Worm (Caenorhabditis elegans) whole organism, mixed stage, embryonic: ENCODE data around the gene perm-5.

Experiments
- M03D4.4 ChIP-seq: sonication (generic microtip); optimal IDR thresholded peaks from 2 replicates; lab custom pipeline; 2017; ENCODE audit warnings: mild to moderate bottlenecking, missing genetic modification characterization, missing compliant biosample characterization
- blmp-1 ChIP-seq: fragments of 150-350 bp; optimal IDR thresholded peaks from 2 replicates; lab custom pipeline; 2014; ENCODE audit warnings: missing biosample characterization, missing genetic modification characterization
- ceh-39 ChIP-seq: fragments of 150-350 bp; optimal IDR thresholded peaks from 2 replicates; lab custom pipeline; 2014; ENCODE audit warnings: missing biosample characterization, missing genetic modification characterization
- ceh-43 ChIP-seq: fragments of 200-800 bp; sonication (Bioruptor generic); optimal IDR thresholded peaks from 2 replicates; lab custom pipeline; 2018; ENCODE audit warnings: mild to moderate bottlenecking, missing genetic modification characterization, moderate library complexity, missing compliant biosample characterization
- ceh-83 ChIP-seq: fragments of 200-800 bp; sonication (Bioruptor generic); optimal IDR thresholded peaks from 2 replicates; lab custom pipeline; 2018; ENCODE audit warnings: mild to moderate bottlenecking, missing genetic modification characterization, missing compliant biosample characterization
- ces-1 ChIP-seq: fragments of 150-350 bp; optimal IDR thresholded peaks from 2 replicates; lab custom pipeline; 2014; ENCODE audit warnings: missing biosample characterization, missing genetic modification reagents, missing genetic modification characterization
- cnd-1 ChIP-seq: fragments of 200-800 bp; sonication (Bioruptor generic); optimal IDR thresholded peaks from 2 replicates; lab custom pipeline; 2018; ENCODE audit warnings: mild to moderate bottlenecking, missing genetic modification characterization, missing compliant biosample characterization
- drap-1 ChIP-seq: fragments of 200-800 bp; sonication (Bioruptor generic); optimal IDR thresholded peaks from 3 replicates; lab custom pipeline; 2018; ENCODE audit warnings: mild to moderate bottlenecking, missing genetic modification characterization, missing compliant biosample characterization
- elt-1 ChIP-seq: sonication (generic microtip); optimal IDR thresholded peaks from 2 replicates; lab custom pipeline; 2017; ENCODE audit warnings: missing genetic modification characterization, mild to moderate bottlenecking, missing compliant biosample characterization, antibody characterized with exemption, moderate library complexity, borderline replicate concordance; ENCODE audit not compliant: insufficient read depth
- elt-3 ChIP-seq: fragments of 150-350 bp; optimal IDR thresholded peaks from 2 replicates; lab custom pipeline; 2014; ENCODE audit warnings: missing biosample characterization, missing genetic modification characterization
- flh-1 ChIP-seq: fragments of 200-800 bp; sonication (Bioruptor generic); optimal IDR thresholded peaks from 2 replicates; lab custom pipeline; 2018; ENCODE audit warnings: mild to moderate bottlenecking, missing genetic modification characterization, moderate library complexity, missing compliant biosample characterization
- ham-2 ChIP-seq: fragments of 200-800 bp; sonication (Bioruptor generic); optimal IDR thresholded peaks from 2 replicates; lab custom pipeline; 2018; ENCODE audit warnings: mild to moderate bottlenecking, missing genetic modification characterization, missing compliant biosample characterization
- hlh-1 ChIP-seq: fragments of 150-350 bp; optimal IDR thresholded peaks from 2 replicates; lab custom pipeline; 2014; ENCODE audit warnings: missing biosample characterization, missing genetic modification reagents, missing genetic modification characterization
- lin-32 ChIP-seq: fragments of 200-800 bp; sonication (Bioruptor generic); optimal IDR thresholded peaks from 2 replicates; lab custom pipeline; 2018; ENCODE audit warnings: mild to moderate bottlenecking, missing genetic modification characterization, missing compliant biosample characterization
- lsy-2 ChIP-seq: fragments of 150-350 bp; optimal IDR thresholded peaks from 2 replicates; lab custom pipeline; 2014; ENCODE audit warnings: missing biosample characterization, missing genetic modification characterization
- mab-5 ChIP-seq: fragments of 150-350 bp; optimal IDR thresholded peaks from 2 replicates; lab custom pipeline; 2014; ENCODE audit warnings: missing biosample characterization, missing genetic modification characterization
- mep-1 ChIP-seq: fragments of 150-350 bp; optimal IDR thresholded peaks from 2 replicates; lab custom pipeline; 2017; ENCODE audit warnings: missing biosample characterization, missing genetic modification reagents, missing genetic modification characterization, inconsistent platforms
- mls-2 ChIP-seq: sonication (generic microtip); optimal IDR thresholded peaks from 2 replicates; lab custom pipeline; 2016; ENCODE audit warnings: mild to moderate bottlenecking, missing genetic modification characterization, moderate library complexity, missing compliant biosample characterization
- nhr-12 ChIP-seq: fragments of 150-350 bp; optimal IDR thresholded peaks from 2 replicates; lab custom pipeline; 2014; ENCODE audit warnings: missing biosample characterization, missing genetic modification characterization
- nhr-2 ChIP-seq: fragments of 150-350 bp; optimal IDR thresholded peaks from 2 replicates; lab custom pipeline; 2014; ENCODE audit warnings: missing biosample characterization, missing genetic modification characterization
- nhr-237 ChIP-seq: fragments of 150-350 bp; optimal IDR thresholded peaks from 2 replicates; lab custom pipeline; 2014; ENCODE audit warnings: missing biosample characterization, missing genetic modification characterization
- nhr-28 ChIP-seq: fragments of 150-350 bp; optimal IDR thresholded peaks from 2 replicates; lab custom pipeline; 2014; ENCODE audit warnings: missing biosample characterization, missing genetic modification characterization
- nhr-76 ChIP-seq: sonication (generic microtip); optimal IDR thresholded peaks from 2 replicates; lab custom pipeline; 2017; ENCODE audit warnings: missing biosample characterization, missing genetic modification characterization
- pha-4 ChIP-seq: fragments of 150-350 bp; optimal IDR thresholded peaks from 2 replicates; lab custom pipeline; 2018; ENCODE audit warnings: missing biosample characterization, missing genetic modification reagents, missing genetic modification characterization
- sem-2 ChIP-seq: fragments of 200-800 bp; sonication (Bioruptor generic); optimal IDR thresholded peaks from 2 replicates; lab custom pipeline; 2018; ENCODE audit warnings: mild to moderate bottlenecking, missing genetic modification characterization, missing compliant biosample characterization
- sptf-1 ChIP-seq: sonication (generic microtip); optimal IDR thresholded peaks from 2 replicates; lab custom pipeline; 2017; ENCODE audit warnings: mild to moderate bottlenecking, missing genetic modification characterization, moderate library complexity, missing compliant biosample characterization
- tbx-8 ChIP-seq: fragments of 200-800 bp; sonication (Bioruptor generic); optimal IDR thresholded peaks from 2 replicates; lab custom pipeline; 2018; ENCODE audit warnings: mild to moderate bottlenecking, missing genetic modification characterization, moderate library complexity, missing compliant biosample characterization
- unc-120 ChIP-seq: sonication (generic microtip); optimal IDR thresholded peaks from 2 replicates; lab custom pipeline; 2017; ENCODE audit warnings: missing genetic modification characterization, missing compliant biosample characterization; ENCODE audit not compliant: poor library complexity, severe bottlenecking
- unc-39 ChIP-seq: fragments of 150-350 bp; optimal IDR thresholded peaks from 2 replicates; lab custom pipeline; 2014; ENCODE audit warnings: missing biosample characterization, missing genetic modification characterization
- unc-62 ChIP-seq: fragments of 150-350 bp; optimal IDR thresholded peaks from 2 replicates; lab custom pipeline; 2014; ENCODE audit warnings: missing biosample characterization, missing genetic modification reagents, missing genetic modification characterization

perm-5 gene

ce11 chrIV:5660239-5660638 lies 43.0 kb downstream of the perm-5 start, which contains the start of gene skn-1:
Gene skn-1, minus strand, starts transcription at chrIV:5660384.
- TF ChIP-seq ceh-39 (tag; lab: Kevin White, UChicago), result no peak

- no peak for TF ChIP-seq flh-1
- TF ChIP-seq nhr-2 (tag; lab: Kevin White, UChicago), result no peak
- no peak for TF ChIP-seq unc-62 (GFP tag; lab: Kevin White, UChicago)
- TF ChIP-seq nhr-12, result no peak
- TF ChIP-seq tbx-8 (GFP tag; lab: Kevin White, UChicago), result no peak
- no peak for TF ChIP-seq nhr-28 (tag; lab: Kevin White, UChicago)
- no peak for TF ChIP-seq nhr-237 (tag; lab: Kevin White, UChicago)
- no peak for TF ChIP-seq elt-3 (tag; lab: Kevin White, UChicago)
- TF ChIP-seq mep-1 (tag; lab: Kevin White, UChicago), result no peak
- TF ChIP-seq lin-32 (GFP tag; lab: Kevin White, UChicago), result no peak
- no peak for TF ChIP-seq nhr-76 (tag; lab: Kevin White, UChicago)
These were observed 43.8 kb downstream of the perm-5 start for ce11 chrIV:5659461-5659860.

ce11 chrIV:5658897-5659296 lies 44.4 kb downstream of the perm-5 start:
- no peak for TF ChIP-seq drap-1
- no peak for TF ChIP-seq flh-1
- TF ChIP-seq ceh-43 (GFP tag; lab: Kevin White, UChicago), result no peak
- TF ChIP-seq cnd-1 (tag; lab: Kevin White, UChicago), result no peak
- TF ChIP-seq unc-39 (tag; lab: Kevin White, UChicago), result no peak
- no peak for TF ChIP-seq nhr-12
- TF ChIP-seq nhr-28 (tag; lab: Kevin White, UChicago), result no peak
- TF ChIP-seq ces-1 (GFP tag; lab: Kevin White, UChicago), result no peak
- no peak for TF ChIP-seq unc-120 (tag; lab: Kevin White, UChicago)
- TF ChIP-seq hlh-1, result no peak
- no peak for TF ChIP-seq mls-2 (tag; lab: Kevin White, UChicago)
- TF ChIP-seq blmp-1 (tag; lab: Kevin White, UChicago), result no peak
- no peak for TF ChIP-seq mep-1 (tag; lab: Kevin White, UChicago)
- no peak for TF ChIP-seq nhr-237 (tag; lab: Kevin White, UChicago)
- TF ChIP-seq sem-2 (GFP tag; lab: Kevin White, UChicago), result no peak
- no peak for TF ChIP-seq pha-4
- no peak for TF ChIP-seq lin-32 (GFP tag; lab: Kevin White, UChicago)
- no peak for TF ChIP-seq sptf-1 (tag; lab: Kevin White, UChicago)
- no peak for TF ChIP-seq M03D4.4

ce11 chrIV:5658225-5658624 lies 45.0 kb downstream of the perm-5 start:
- no peak for TF ChIP-seq nhr-2 (tag; lab: Kevin White, UChicago)
- TF ChIP-seq ces-1 (GFP tag; lab: Kevin White, UChicago), result peak; percentile 19
- no peak for TF ChIP-seq sptf-1 (tag; lab: Kevin White, UChicago)
- TF ChIP-seq, all 35 proteins: peak for 1

ce11 chrIV:5657126-5657666 lies 46.1 kb downstream of the perm-5 start:
- TF ChIP-seq nhr-237 (tag; lab: Kevin White, UChicago) (peak; percentile 85), lin-32 (GFP tag; lab: Kevin White, UChicago) (no peak), mab-5 (tag; lab: Kevin White, UChicago) (no peak), elt-1 (tag; lab: Kevin White, UChicago) (peak; percentile 27), nhr-12 (no peak), cnd-1 (tag; lab: Kevin White, UChicago) (no peak), hlh-1 (no peak), ham-2 (GFP tag; lab: Kevin White, UChicago) (peak; percentile 73), lsy-2 (tag; lab: Kevin White, UChicago) (no peak), blmp-1 (tag; lab: Kevin White, UChicago) (peak; percentile 10), pha-4 (peak; percentile 50), unc-120 (tag; lab: Kevin White, UChicago) (peak; percentile 41), ceh-83 (GFP tag; lab: Kevin White, UChicago) (no peak), drap-1 (no peak), nhr-28 (tag; lab: Kevin White, UChicago) (no peak), unc-62 (GFP tag; lab: Kevin White, UChicago) (peak; percentile 49), nhr-76 (tag; lab: Kevin White, UChicago) (no peak)
